Fruit fly (Drosophila melanogaster) whole organism, adult: ENCODE data around the gene Frl.

ENCODE experiments used
- CG11617 ChIP-seq: fragments of 200-800 bp; sonication (Bioruptor generic); optimal IDR thresholded peaks from 2 replicates; lab custom pipeline; 2017; ENCODE audit warnings: mild to moderate bottlenecking, missing biosample characterization, missing genetic modification reagents, missing genetic modification characterization
- CG14711 ChIP-seq: fragments of 200-800 bp; sonication (Bioruptor generic); optimal IDR thresholded peaks from 2 replicates; lab custom pipeline; 2018; ENCODE audit warnings: missing biosample characterization, mild to moderate bottlenecking, missing genetic modification characterization, moderate library complexity
- CG7045 ChIP-seq: fragments of 200-800 bp; sonication (Bioruptor generic); optimal IDR thresholded peaks from 2 replicates; lab custom pipeline; 2017; ENCODE audit warnings: missing biosample characterization, mild to moderate bottlenecking, missing genetic modification characterization
- Clk ChIP-seq: fragments of 200-800 bp; sonication (Bioruptor generic); optimal IDR thresholded peaks from 2 replicates; lab custom pipeline; 2017; ENCODE audit warnings: missing biosample characterization, missing genetic modification characterization
- Hr96 ChIP-seq: fragments of 200-800 bp; sonication (Bioruptor generic); optimal IDR thresholded peaks from 2 replicates; lab custom pipeline; 2016; ENCODE audit warnings: missing biosample characterization, missing genetic modification characterization
- ovo ChIP-seq: fragments of 200-800 bp; sonication (Bioruptor generic); optimal IDR thresholded peaks from 2 replicates; lab custom pipeline; 2016; ENCODE audit warnings: missing biosample characterization, missing genetic modification characterization

- no peak for TF ChIP-seq Clk (GFP tag; lab: Kevin White, UChicago)
- TF ChIP-seq CG14711 (tag; lab: Kevin White, UChicago): no peak
- no peak for TF ChIP-seq Hr96 (GFP tag; lab: Kevin White, UChicago)
- TF ChIP-seq ovo (GFP tag; lab: Kevin White, UChicago): no peak
- TF ChIP-seq CG7045 (GFP tag; lab: Kevin White, UChicago): no peak
- no peak for TF ChIP-seq CG11617 (GFP tag; lab: Kevin White, UChicago)
These were observed 10.4 kb downstream of the Frl start for dm6 chr3L:14063241-14064064.
